Fruit fly (Drosophila melanogaster) whole organism, adult: ENCODE measurements around the gene CG31789.

Source experiments
- CG11617 ChIP-seq: fragments of 200-800 bp; sonication (Bioruptor generic); optimal IDR thresholded peaks from 2 replicates; lab custom pipeline; 2017; ENCODE audit warnings: mild to moderate bottlenecking, missing biosample characterization, missing genetic modification reagents, missing genetic modification characterization
- CG12768 ChIP-seq: fragments of 200-800 bp; sonication (Bioruptor generic); optimal IDR thresholded peaks from 2 replicates; lab custom pipeline; 2017; ENCODE audit warnings: missing biosample characterization, missing genetic modification characterization, mild to moderate bottlenecking, moderate library complexity, missing genetic modification reagents
- CG14711 ChIP-seq: fragments of 200-800 bp; sonication (Bioruptor generic); optimal IDR thresholded peaks from 2 replicates; lab custom pipeline; 2018; ENCODE audit warnings: missing biosample characterization, mild to moderate bottlenecking, missing genetic modification characterization, moderate library complexity
- CG1620 ChIP-seq: fragments of 200-800 bp; sonication (Bioruptor generic); optimal IDR thresholded peaks from 2 replicates; lab custom pipeline; 2016; ENCODE audit warnings: missing biosample characterization, missing genetic modification characterization
- CG33017 ChIP-seq: fragments of 200-800 bp; sonication (Bioruptor generic); optimal IDR thresholded peaks from 2 replicates; lab custom pipeline; 2018; ENCODE audit warnings: missing biosample characterization, mild to moderate bottlenecking, missing genetic modification characterization, moderate library complexity
- CG5204 ChIP-seq: fragments of 200-800 bp; sonication (Bioruptor generic); optimal IDR thresholded peaks from 2 replicates; lab custom pipeline; 2016; ENCODE audit warnings: missing biosample characterization, missing genetic modification characterization
- CG7045 ChIP-seq: fragments of 200-800 bp; sonication (Bioruptor generic); optimal IDR thresholded peaks from 2 replicates; lab custom pipeline; 2017; ENCODE audit warnings: missing biosample characterization, mild to moderate bottlenecking, missing genetic modification characterization
- CG7101 ChIP-seq: fragments of 200-800 bp; sonication (Bioruptor generic); optimal IDR thresholded peaks from 2 replicates; lab custom pipeline; 2018; ENCODE audit warnings: missing biosample characterization, mild to moderate bottlenecking, missing genetic modification characterization, moderate library complexity
- Clk ChIP-seq: fragments of 200-800 bp; sonication (Bioruptor generic); optimal IDR thresholded peaks from 2 replicates; lab custom pipeline; 2017; ENCODE audit warnings: missing biosample characterization, missing genetic modification characterization
- Crg-1 ChIP-seq: fragments of 200-800 bp; sonication (Bioruptor generic); optimal IDR thresholded peaks from 2 replicates; lab custom pipeline; 2016; ENCODE audit warnings: missing biosample characterization, missing genetic modification characterization
- Hr96 ChIP-seq: fragments of 200-800 bp; sonication (Bioruptor generic); optimal IDR thresholded peaks from 2 replicates; lab custom pipeline; 2016; ENCODE audit warnings: missing biosample characterization, missing genetic modification characterization
- Mnt ChIP-seq: fragments of 200-800 bp; sonication (Bioruptor generic); optimal IDR thresholded peaks from 2 replicates; lab custom pipeline; 2016; ENCODE audit warnings: missing biosample characterization, mild to moderate bottlenecking, missing genetic modification characterization
- bab1 ChIP-seq: fragments of 200-800 bp; sonication (Bioruptor generic); optimal IDR thresholded peaks from 3 replicates; lab custom pipeline; 2019; ENCODE audit warnings: missing biosample characterization, mild to moderate bottlenecking, missing genetic modification characterization, moderate library complexity
- cic ChIP-seq: fragments of 200-800 bp; sonication (Bioruptor generic); optimal IDR thresholded peaks from 2 replicates; lab custom pipeline; 2017; ENCODE audit warnings: missing biosample characterization, mild to moderate bottlenecking, missing genetic modification characterization, moderate library complexity
- cnc ChIP-seq, 2 experiments: fragments of >200 bp; optimal IDR thresholded peaks; 2 replicates each; lab custom pipeline; 2017
- kay ChIP-seq: fragments of 200-800 bp; sonication (Bioruptor generic); peaks from one replicate; lab custom pipeline; 2016; ENCODE audit warnings: missing biosample characterization, missing genetic modification characterization, borderline replicate concordance
- ovo ChIP-seq: fragments of 200-800 bp; sonication (Bioruptor generic); optimal IDR thresholded peaks from 2 replicates; lab custom pipeline; 2016; ENCODE audit warnings: missing biosample characterization, missing genetic modification characterization
- pad ChIP-seq: fragments of 200-800 bp; sonication (Bioruptor generic); optimal IDR thresholded peaks from 3 replicates; lab custom pipeline; 2017; ENCODE audit warnings: missing biosample characterization, missing genetic modification characterization, mild to moderate bottlenecking, moderate library complexity, missing genetic modification reagents
- tj ChIP-seq: fragments of 200-800 bp; sonication (Bioruptor generic); optimal IDR thresholded peaks from 3 replicates; lab custom pipeline; 2017; ENCODE audit warnings: missing biosample characterization, mild to moderate bottlenecking, missing genetic modification characterization, moderate library complexity
- toe ChIP-seq: fragments of 200-800 bp; sonication (Bioruptor generic); optimal IDR thresholded peaks from 2 replicates; lab custom pipeline; 2016; ENCODE audit warnings: missing biosample characterization, missing genetic modification characterization

The CG31789 gene

dm6 chr2L:18612106-18612505 is 6.4 kb downstream of the CG31789 start, which contains the start of gene Atac2:
Gene Atac2 (minus strand): TSS chr2L:18612249.
- TF ChIP-seq CG5204 (GFP tag; lab: Kevin White, UChicago): no peak
- TF ChIP-seq tj (GFP tag; lab: Kevin White, UChicago): no peak
- TF ChIP-seq Hr96: no peak
- no peak for TF ChIP-seq pad (GFP tag; lab: Kevin White, UChicago)
- TF ChIP-seq CG14711 (tag; lab: Kevin White, UChicago): no peak
- TF ChIP-seq cnc (optimal IDR thresholded peaks at IDR 0.05; lab: Kevin White, UChicago): no peak
- TF ChIP-seq CG7045 (GFP tag; lab: Kevin White, UChicago): no peak
- TF ChIP-seq Clk (GFP tag; lab: Kevin White, UChicago): no peak
- TF ChIP-seq CG1620 (GFP tag; lab: Kevin White, UChicago): no peak
- no peak for TF ChIP-seq CG12768 (GFP tag; lab: Kevin White, UChicago)
- no peak for TF ChIP-seq Mnt
- TF ChIP-seq CG33017 (tag; lab: Kevin White, UChicago): no peak
- TF ChIP-seq Crg-1: no peak
- no peak for TF ChIP-seq CG11617 (GFP tag; lab: Kevin White, UChicago)
- no peak for TF ChIP-seq cic (GFP tag; lab: Kevin White, UChicago)
- TF ChIP-seq toe (GFP tag; lab: Kevin White, UChicago): no peak
- TF ChIP-seq ovo (GFP tag; lab: Kevin White, UChicago): no peak
- TF ChIP-seq bab1 (GFP tag; lab: Kevin White, UChicago): no peak
- TF ChIP-seq CG7101 (tag; lab: Kevin White, UChicago): no peak
- TF ChIP-seq kay (GFP tag; lab: Kevin White, UChicago): no peak

- TF ChIP-seq Crg-1 (no peak), cic (GFP tag; lab: Kevin White, UChicago) (no peak), ovo (GFP tag; lab: Kevin White, UChicago) (no peak), CG1620 (GFP tag; lab: Kevin White, UChicago) (no peak), Mnt (no peak), CG33017 (tag; lab: Kevin White, UChicago) (no peak), CG12768 (GFP tag; lab: Kevin White, UChicago) (no peak), tj (GFP tag; lab: Kevin White, UChicago) (no peak), cnc (optimal IDR thresholded peaks at IDR 0.05; lab: Kevin White, UChicago) (no peak), CG5204 (GFP tag; lab: Kevin White, UChicago) (no peak), toe (GFP tag; lab: Kevin White, UChicago) (no peak), CG14711 (tag; lab: Kevin White, UChicago) (no peak), CG11617 (GFP tag; lab: Kevin White, UChicago) (no peak), pad (GFP tag; lab: Kevin White, UChicago) (no peak), kay (GFP tag; lab: Kevin White, UChicago) (no peak), CG7101 (tag; lab: Kevin White, UChicago) (no peak), Hr96 (no peak), Clk (GFP tag; lab: Kevin White, UChicago) (no peak), bab1 (GFP tag; lab: Kevin White, UChicago) (no peak)
These were observed 10.3 kb downstream of the CG31789 start, which contains the start of gene IFT46 for dm6 chr2L:18616019-18616418. Gene IFT46 (minus strand): TSS chr2L:18616106.

dm6 chr2L:18617003-18617402 is 11.3 kb downstream of the CG31789 start, which contains the start of gene MESR3:
Gene MESR3 (plus strand): TSS chr2L:18617256.
- TF ChIP-seq cic (GFP tag; lab: Kevin White, UChicago): peak; percentile 38
- TF ChIP-seq CG7045 (GFP tag; lab: Kevin White, UChicago): peak; percentile 56
- peak; percentile 35 for TF ChIP-seq pad (GFP tag; lab: Kevin White, UChicago)
- TF ChIP-seq CG1620 (GFP tag; lab: Kevin White, UChicago): no peak
- TF ChIP-seq CG14711 (tag; lab: Kevin White, UChicago): peak; percentile 67
- TF ChIP-seq toe (GFP tag; lab: Kevin White, UChicago): no peak
- TF ChIP-seq CG7101 (tag; lab: Kevin White, UChicago): peak; percentile 56
- no peak for TF ChIP-seq CG5204 (GFP tag; lab: Kevin White, UChicago)
- TF ChIP-seq kay (GFP tag; lab: Kevin White, UChicago): no peak
- no peak for TF ChIP-seq cnc (optimal IDR thresholded peaks at IDR 0.05; lab: Kevin White, UChicago)
- TF ChIP-seq Crg-1: no peak
- TF ChIP-seq Hr96: no peak
- peak; percentile 53 for TF ChIP-seq CG11617 (GFP tag; lab: Kevin White, UChicago)
- TF ChIP-seq Mnt: peak; percentile 25
- no peak for TF ChIP-seq ovo (GFP tag; lab: Kevin White, UChicago)
- peak; percentile 62 for TF ChIP-seq CG12768 (GFP tag; lab: Kevin White, UChicago)
- peak; percentile 29 for TF ChIP-seq tj (GFP tag; lab: Kevin White, UChicago)
- peak; percentile 71 for TF ChIP-seq bab1 (GFP tag; lab: Kevin White, UChicago)
- TF ChIP-seq CG33017 (tag; lab: Kevin White, UChicago): peak; percentile 56
- TF ChIP-seq Clk (GFP tag; lab: Kevin White, UChicago): no peak

- TF ChIP-seq tj (GFP tag; lab: Kevin White, UChicago): peak; percentile 5
- TF ChIP-seq CG11617 (GFP tag; lab: Kevin White, UChicago): no peak
- no peak for TF ChIP-seq CG33017 (tag; lab: Kevin White, UChicago)
These were observed 14.4 kb downstream of the CG31789 start for dm6 chr2L:18620153-18620552.

dm6 chr2L:18621357-18622211 is 15.9 kb downstream of the CG31789 start:
- TF ChIP-seq cic (GFP tag; lab: Kevin White, UChicago): peak; percentile 94
- peak; percentile 86 for TF ChIP-seq CG33017 (tag; lab: Kevin White, UChicago)
- peak; percentile 74 for TF ChIP-seq CG12768 (GFP tag; lab: Kevin White, UChicago)
- peak; percentile 71 for TF ChIP-seq toe (GFP tag; lab: Kevin White, UChicago)
- TF ChIP-seq pad (GFP tag; lab: Kevin White, UChicago): peak; percentile 70
- TF ChIP-seq CG7045 (GFP tag; lab: Kevin White, UChicago): peak; percentile 77
- peak; percentile 80 for TF ChIP-seq tj (GFP tag; lab: Kevin White, UChicago)
- TF ChIP-seq CG7101 (tag; lab: Kevin White, UChicago): peak; percentile 90
- peak; percentile 70 for TF ChIP-seq Crg-1
- TF ChIP-seq CG14711 (tag; lab: Kevin White, UChicago): peak; percentile 88
- peak; percentile 64 for TF ChIP-seq Clk (GFP tag; lab: Kevin White, UChicago)
- TF ChIP-seq CG11617 (GFP tag; lab: Kevin White, UChicago): peak; percentile 93
- peak; percentile 81 for TF ChIP-seq Hr96
- peak; percentile 35 for TF ChIP-seq ovo (GFP tag; lab: Kevin White, UChicago)
- peak; percentile 67 for TF ChIP-seq CG5204 (GFP tag; lab: Kevin White, UChicago)
- no peak for TF ChIP-seq cnc (optimal IDR thresholded peaks at IDR 0.05; lab: Kevin White, UChicago)
- peak; percentile 42 for TF ChIP-seq CG1620 (GFP tag; lab: Kevin White, UChicago)
- TF ChIP-seq Mnt: peak; percentile 53
- peak; percentile 90 for TF ChIP-seq bab1 (GFP tag; lab: Kevin White, UChicago)
- no peak for TF ChIP-seq kay (GFP tag; lab: Kevin White, UChicago)
